Fruit fly (Drosophila melanogaster): ENCODE measurements around the gene CG14314.

The CG14314 gene

dm6 chr3R:18168398-18168797, 47.5 kb upstream of the CG14314 start (continued):
- TF ChIP-seq CG11456 (GFP tag; IDR thresholded peaks at IDR 0.05) (no peak), CG2889 (GFP tag; IDR thresholded peaks at IDR 0.05) (no peak), CG13775 (GFP tag; optimal IDR thresholded peaks at IDR 0.05) (peak; percentile 14), CG6683 (GFP tag; optimal IDR thresholded peaks at IDR 0.05) (no peak), MBD-R2 (GFP tag; IDR thresholded peaks at IDR 0.05) (peak; percentile 25; the same call in 1 of the 2 replicates), Ravus (GFP tag; IDR thresholded peaks at IDR 0.05) (no peak), Ssrp (tag; optimal IDR thresholded peaks at IDR 0.05) (no peak), gcm2 (GFP tag; optimal IDR thresholded peaks at IDR 0.05) (no peak), CG10979 (tag; optimal IDR thresholded peaks at IDR 0.05) (no peak), CG14014 (GFP tag; IDR thresholded peaks at IDR 0.05) (peak; percentile 15; the same call in 1 of the 2 replicates), ash1 (GFP tag; optimal IDR thresholded peaks at IDR 0.05) (no peak), HmgZ (tag; optimal IDR thresholded peaks at IDR 0.05) (peak; percentile 14), CG8924 (tag; optimal IDR thresholded peaks at IDR 0.05) (no peak), cato (GFP tag; optimal IDR thresholded peaks at IDR 0.05; ENCODE audit: borderline replicate concordance) (no peak), CG1647 (GFP tag; optimal IDR thresholded peaks at IDR 0.05) (no peak), CG10147 (GFP tag; optimal IDR thresholded peaks at IDR 0.05) (no peak), CG10321 (GFP tag; IDR thresholded peaks at IDR 0.05) (no peak), slbo (GFP tag; IDR thresholded peaks at IDR 0.05) (peak; percentile 56; the same call in 1 of the 2 replicates), otp (GFP tag; IDR thresholded peaks at IDR 0.05) (no peak), CG13296 (GFP tag; optimal IDR thresholded peaks at IDR 0.05) (peak; percentile 31), jumu (GFP tag; optimal IDR thresholded peaks at IDR 0.05) (no peak), rib (GFP tag; IDR thresholded peaks at IDR 0.05) (0 out of 2 replicates have a peak, but pooled peaks have one; percentile 9), MESR4 (GFP tag; optimal IDR thresholded peaks at IDR 0.05) (no peak), CHES-1-like (GFP tag; optimal IDR thresholded peaks at IDR 0.05) (peak; percentile 3), CG2678 (tag; optimal IDR thresholded peaks at IDR 0.05) (peak; percentile 56), PHDP (tag; optimal IDR thresholded peaks at IDR 0.05) (no peak), lov (optimal IDR thresholded peaks at IDR 0.05) (no peak), lov (GFP tag; IDR thresholded peaks at IDR 0.05) (no peak), CG13123 (GFP tag; optimal IDR thresholded peaks at IDR 0.05) (no peak), CG32532 (GFP tag; IDR thresholded peaks at IDR 0.05) (peak; percentile 74), unc-4 (GFP tag; IDR thresholded peaks at IDR 0.05; ENCODE audit: partially characterized antibody) (peak; percentile 42; the same call in 1 of the 2 replicates), cas (GFP tag; IDR thresholded peaks at IDR 0.05) (no peak), CG9727 (GFP tag; optimal IDR thresholded peaks at IDR 0.05) (no peak), ato (GFP tag; IDR thresholded peaks at IDR 0.05; ENCODE audit: partially characterized antibody) (no peak), ken (GFP tag; IDR thresholded peaks at IDR 0.05) (no peak), seq (GFP tag; IDR thresholded peaks at IDR 0.05) (no peak), CG11247 (GFP tag; IDR thresholded peaks at IDR 0.05) (no peak), exex (tag; optimal IDR thresholded peaks at IDR 0.05) (no peak), BEAF-32 (GFP tag; optimal IDR thresholded peaks at IDR 0.05) (peak; percentile 6), yki (optimal IDR thresholded peaks at IDR 0.05) (peak; percentile 88), C15 (GFP tag; IDR thresholded peaks at IDR 0.05) (no peak), CG7271 (tag; optimal IDR thresholded peaks at IDR 0.05) (no peak), fd102C (GFP tag; optimal IDR thresholded peaks at IDR 0.05) (no peak), dmrt11E (tag; optimal IDR thresholded peaks at IDR 0.05) (no peak), Vsx1 (GFP tag; optimal IDR thresholded peaks at IDR 0.05) (no peak), CG9609 (GFP tag; optimal IDR thresholded peaks at IDR 0.05) (no peak), Gug (GFP tag; IDR thresholded peaks at IDR 0.05) (peak; percentile 38; the same call in 1 of the 4 replicates), MTF-1 (GFP tag; optimal IDR thresholded peaks at IDR 0.05; ENCODE audit: borderline replicate concordance) (no peak), HmgD (GFP tag; optimal IDR thresholded peaks at IDR 0.05) (no peak), HHEX (GFP tag; optimal IDR thresholded peaks at IDR 0.05) (no peak), tin (GFP tag; optimal IDR thresholded peaks at IDR 0.05) (peak; percentile 2), Xbp1 (GFP tag; optimal IDR thresholded peaks at IDR 0.05) (no peak)

All from whole organism, embryonic.